Worm (Caenorhabditis elegans) whole organism, L4 larva: ENCODE results near the gene F22E5.13.

Source experiments
- ZK546.5 ChIP-seq, 2 experiments: sonication (generic microtip); optimal IDR thresholded peaks; 2 replicates each; lab custom pipeline; 2017; ENCODE audit warnings: missing biosample characterization in 2 of 2, missing genetic modification characterization in 2 of 2
- arid-1 ChIP-seq: fragments of 200-800 bp; sonication (Bioruptor generic); conservative IDR thresholded peaks from 2 replicates; pipeline ENCODE4 v1.3.6; 2022; ENCODE audit warnings: missing genetic modification reagents, missing genetic modification characterization, missing compliant biosample characterization
- daf-12 ChIP-seq: fragments of 150-350 bp; optimal IDR thresholded peaks from 2 replicates; lab custom pipeline; 2014; ENCODE audit warnings: missing biosample characterization, missing genetic modification reagents, missing genetic modification characterization
- nhr-28 ChIP-seq: fragments of 150-350 bp; optimal IDR thresholded peaks from 2 replicates; lab custom pipeline; 2014; ENCODE audit warnings: missing biosample characterization, missing genetic modification characterization
- nhr-77 ChIP-seq: fragments of 150-350 bp; optimal IDR thresholded peaks from 2 replicates; lab custom pipeline; 2014; ENCODE audit warnings: missing biosample characterization, missing genetic modification characterization
- unc-62 ChIP-seq, 3 experiments: fragments of 150-350 bp in 1 of 3; sonication (generic microtip); optimal IDR thresholded peaks in 2 of 3; peaks in 1 of 3; 1 replicate in 1 of 3; 2 replicates in 2 of 3; lab custom pipeline; 2014 to 2017; ENCODE audit warnings: missing biosample characterization in 3 of 3, missing genetic modification characterization in 3 of 3, missing genetic modification reagents in 3 of 3, missing genotype in 1 of 3

DNA sequence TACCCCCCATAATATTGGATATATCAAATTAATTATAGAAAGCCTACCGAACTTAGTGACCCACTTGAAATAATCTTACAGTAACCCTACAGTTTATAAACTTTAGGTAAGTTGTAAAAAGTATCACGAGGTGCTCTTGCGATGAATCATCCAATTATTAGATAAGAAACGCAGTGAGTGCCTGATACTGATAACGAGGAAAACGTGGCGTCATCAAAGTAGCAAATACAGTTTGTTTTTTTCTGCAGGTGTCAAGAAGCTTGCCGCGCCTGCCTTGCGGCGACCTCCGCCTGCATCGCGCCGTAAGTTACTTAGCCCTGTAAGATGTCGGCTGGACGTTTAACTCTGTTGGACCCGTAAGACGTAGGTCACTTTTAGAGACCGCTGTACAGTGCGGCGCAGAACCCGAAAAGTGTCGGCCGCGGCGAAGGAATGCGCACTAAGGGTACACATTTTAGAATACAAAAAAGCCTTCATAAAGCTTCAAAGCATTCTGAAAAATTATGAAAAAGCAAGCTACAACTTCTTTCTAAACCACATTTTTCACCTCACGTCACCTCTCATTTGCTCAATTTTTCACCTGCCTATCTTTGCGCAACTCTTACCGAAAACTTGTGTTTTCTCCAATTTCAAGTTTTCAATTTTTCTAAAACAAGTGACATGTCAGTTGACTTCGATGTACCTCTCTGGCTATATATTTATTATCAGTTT lies 39.1 kb downstream of the F22E5.13 start, which contains the start of gene sri-38:
- TF ChIP-seq daf-12 (tag; lab: Kevin White, UChicago) (no peak), ZK546.5 (tag; optimal IDR thresholded peaks at IDR 0.05; lab: Kevin White, UChicago) (no peak), nhr-28 (tag; lab: Kevin White, UChicago) (peak; percentile 65), nhr-77 (tag; lab: Kevin White, UChicago) (no peak), unc-62 (GFP tag; optimal IDR thresholded peaks at IDR 0.05 in 1 of 2; lab: Kevin White, UChicago) (no peak), unc-62 (tag; optimal IDR thresholded peaks at IDR 0.05; lab: Kevin White, UChicago) (no peak), arid-1 (no peak)
